Worm (Caenorhabditis elegans) whole organism, midembryonic: ENCODE measurements around the gene snfc-5.

Experiments
- T22C8.4 ChIP-seq: fragments of 200-800 bp; sonication (Bioruptor generic); IDR thresholded peaks from 2 replicates; pipeline ENCODE4 v1.3.6; 2022; ENCODE audit warnings: missing genetic modification characterization, missing compliant biosample characterization
- cog-1 ChIP-seq: sonication (generic microtip); optimal IDR thresholded peaks from 2 replicates; lab custom pipeline; 2016; ENCODE audit warnings: missing genetic modification characterization, missing compliant biosample characterization
- flt-1 ChIP-seq: fragments of 200-800 bp; sonication (Bioruptor generic); IDR thresholded peaks from 2 replicates; pipeline ENCODE4 v1.3.6; 2022; ENCODE audit warnings: missing genetic modification characterization, missing compliant biosample characterization
- klf-2 ChIP-seq: fragments of 200-800 bp; sonication (Bioruptor generic); conservative IDR thresholded peaks from 2 replicates; pipeline ENCODE4 v1.3.6; 2022; ENCODE audit warnings: missing genetic modification reagents, missing genetic modification characterization, missing compliant biosample characterization
- med-1 ChIP-seq: sonication (generic microtip); optimal IDR thresholded peaks from 2 replicates; lab custom pipeline; 2017; ENCODE audit warnings: missing genetic modification characterization, mild to moderate bottlenecking, missing compliant biosample characterization, antibody characterized with exemption, missing genetic modification reagents; ENCODE audit not compliant: insufficient read depth
- tab-1 ChIP-seq: fragments of 200-800 bp; sonication (Bioruptor generic); IDR thresholded peaks from 2 replicates; pipeline ENCODE4 v1.3.6; 2022; ENCODE audit warnings: missing genetic modification characterization, missing compliant biosample characterization
- ztf-23 ChIP-seq: fragments of 200-800 bp; sonication (Bioruptor generic); IDR thresholded peaks from 2 replicates; pipeline ENCODE4 v1.3.6; 2022; ENCODE audit warnings: missing genetic modification reagents, missing genetic modification characterization, missing compliant biosample characterization
- ztf-29 ChIP-seq: fragments of 200-800 bp; sonication (Bioruptor generic); IDR thresholded peaks from 2 replicates; pipeline ENCODE4 v1.3.6; 2022; ENCODE audit warnings: missing genetic modification reagents, missing genetic modification characterization, missing compliant biosample characterization

- TF ChIP-seq klf-2 (no peak), flt-1 (GFP tag; lab: Robert Waterston, UW) (no peak), T22C8.4 (GFP tag; lab: Robert Waterston, UW) (no peak), ztf-29 (GFP tag; lab: Robert Waterston, UW) (no peak), cog-1 (tag; lab: Kevin White, UChicago) (no peak), ztf-23 (GFP tag; lab: Robert Waterston, UW) (no peak), tab-1 (GFP tag; lab: Robert Waterston, UW) (no peak), med-1 (no peak)
These were observed 7.5 kb upstream of the snfc-5 start, which contains the start of gene R07E5.5 for ce11 chrIII:4397115-4397514.
